Fruit fly (Drosophila melanogaster) whole organism, embryonic: ENCODE results near the gene dock.

ENCODE experiments used
- Awh ChIP-seq: fragments of 200-800 bp; sonication (Bioruptor generic); IDR thresholded peaks from 2 replicates; pipeline ENCODE4, ENCODE4 v1.3.6; 2022; ENCODE audit warnings: missing biosample characterization, missing genetic modification characterization
- CG10366 ChIP-seq: fragments of 200-800 bp; sonication (Bioruptor generic); IDR thresholded peaks from 2 replicates; pipeline ENCODE4 v1.3.6; 2022; ENCODE audit warnings: missing biosample characterization, missing genetic modification characterization
- CG10959 ChIP-seq: fragments of 200-800 bp; sonication (Bioruptor generic); IDR thresholded peaks from 2 replicates; pipeline ENCODE4 v1.3.6; 2022; ENCODE audit warnings: missing biosample characterization, missing genetic modification characterization
- CG11398 ChIP-seq: fragments of 200-800 bp; sonication (Bioruptor generic); optimal IDR thresholded peaks from 2 replicates; lab custom pipeline; 2016; ENCODE audit warnings: missing biosample characterization, missing genetic modification characterization
- CG14441 ChIP-seq: fragments of 200-800 bp; sonication (Bioruptor generic); IDR thresholded peaks from 2 replicates; pipeline ENCODE4 v1.3.6; 2022; ENCODE audit warnings: missing biosample characterization, missing genetic modification characterization
- CG17359 ChIP-seq: fragments of 200-800 bp; sonication (Bioruptor generic); optimal IDR thresholded peaks from 3 replicates; lab custom pipeline; 2018; ENCODE audit warnings: missing biosample characterization, mild to moderate bottlenecking, missing genetic modification characterization, moderate library complexity
- CG18011 ChIP-seq: fragments of 200-800 bp; sonication (Bioruptor generic); optimal IDR thresholded peaks from 2 replicates; lab custom pipeline; 2017; ENCODE audit warnings: missing biosample characterization, missing genetic modification characterization, mild to moderate bottlenecking, moderate library complexity, missing genotype
- CG18476 ChIP-seq: fragments of 200-800 bp; sonication (Bioruptor generic); optimal IDR thresholded peaks from 2 replicates; lab custom pipeline; 2016; ENCODE audit warnings: missing biosample characterization, mild to moderate bottlenecking, missing genetic modification characterization
- CG2120 ChIP-seq: fragments of 200-800 bp; sonication (Bioruptor generic); optimal IDR thresholded peaks from 3 replicates; lab custom pipeline; 2016; ENCODE audit warnings: missing biosample characterization, missing genetic modification characterization
- CG31224 ChIP-seq: fragments of 200-800 bp; sonication (Bioruptor generic); IDR thresholded peaks from 2 replicates; pipeline ENCODE4 v1.3.6; 2022; ENCODE audit warnings: missing biosample characterization, missing genetic modification characterization
- CG33213 ChIP-seq: fragments of 200-800 bp; sonication (Bioruptor generic); optimal IDR thresholded peaks from 3 replicates; lab custom pipeline; 2016; ENCODE audit warnings: missing biosample characterization, missing genetic modification characterization
- CG3847 ChIP-seq: fragments of 200-800 bp; sonication (Bioruptor generic); IDR thresholded peaks from 2 replicates; pipeline ENCODE4 v1.3.6; 2022; ENCODE audit warnings: missing biosample characterization, missing genetic modification characterization
- CG4707 ChIP-seq: fragments of 200-800 bp; sonication (Bioruptor generic); optimal IDR thresholded peaks from 2 replicates; lab custom pipeline; 2018; ENCODE audit warnings: missing biosample characterization, mild to moderate bottlenecking, missing genetic modification characterization, moderate library complexity
- CG4820 ChIP-seq: fragments of 200-800 bp; sonication (Bioruptor generic); optimal IDR thresholded peaks from 3 replicates; lab custom pipeline; 2016; ENCODE audit warnings: missing biosample characterization, missing genetic modification characterization
- CG9727 ChIP-seq: fragments of 200-800 bp; sonication (Bioruptor generic); optimal IDR thresholded peaks from 3 replicates; lab custom pipeline; 2017; ENCODE audit warnings: missing biosample characterization, mild to moderate bottlenecking, missing genetic modification characterization
- CG9876 ChIP-seq: fragments of 200-800 bp; sonication (Bioruptor generic); optimal IDR thresholded peaks from 2 replicates; lab custom pipeline; 2016; ENCODE audit warnings: missing biosample characterization, missing genetic modification characterization
- Camta ChIP-seq: fragments of 200-800 bp; sonication (Bioruptor generic); optimal IDR thresholded peaks from 2 replicates; lab custom pipeline; 2016; ENCODE audit warnings: missing biosample characterization, missing genetic modification characterization
- Dll ChIP-seq: fragments of 200-800 bp; sonication (Bioruptor generic); IDR thresholded peaks from 4 replicates; pipeline ENCODE4 v1.3.6; 2022; ENCODE audit warnings: missing biosample characterization, missing genetic modification characterization; ENCODE audit not compliant: partially characterized antibody
- Dref ChIP-seq: fragments of 200-800 bp; sonication (Bioruptor generic); IDR thresholded peaks from 2 replicates; pipeline ENCODE4 v1.3.6; 2022; ENCODE audit warnings: missing biosample characterization, missing genetic modification characterization
- Gug ChIP-seq: fragments of 200-800 bp; sonication (Bioruptor generic); IDR thresholded peaks from 4 replicates; pipeline ENCODE4 v1.3.6; 2022; ENCODE audit warnings: missing biosample characterization, missing genetic modification characterization
- HLH3B ChIP-seq: fragments of 200-800 bp; sonication (Bioruptor generic); IDR thresholded peaks from 2 replicates; pipeline ENCODE4 v1.3.6; 2022; ENCODE audit warnings: missing biosample characterization, missing genetic modification characterization
- Hmx ChIP-seq: fragments of 200-800 bp; sonication (Bioruptor generic); optimal IDR thresholded peaks from 2 replicates; lab custom pipeline; 2016; ENCODE audit warnings: missing biosample characterization, missing genetic modification characterization
- Hr51 ChIP-seq, 2 experiments: fragments of 200-800 bp; sonication (Bioruptor generic); optimal IDR thresholded peaks; 2 replicates in 1 of 2; 3 replicates in 1 of 2; lab custom pipeline; 2016 to 2018; ENCODE audit warnings: missing biosample characterization in 2 of 2, missing genetic modification characterization in 2 of 2, mild to moderate bottlenecking in 1 of 2, moderate library complexity in 1 of 2
- Poxn ChIP-seq: fragments of 200-800 bp; sonication (Bioruptor generic); IDR thresholded peaks from 2 replicates; pipeline ENCODE4 v1.3.6; 2022; ENCODE audit warnings: missing biosample characterization, missing genetic modification characterization
- Sin3A ChIP-seq: fragments of >200 bp; optimal IDR thresholded peaks from 2 replicates; lab custom pipeline; 2018
- Sox100B ChIP-seq: fragments of 200-800 bp; sonication (Bioruptor generic); optimal IDR thresholded peaks from 3 replicates; lab custom pipeline; 2018; ENCODE audit warnings: missing biosample characterization, mild to moderate bottlenecking, missing genetic modification characterization
- Sry-β ChIP-seq: fragments of 200-800 bp; sonication (Bioruptor generic); optimal IDR thresholded peaks from 2 replicates; lab custom pipeline; 2018; ENCODE audit warnings: missing biosample characterization, mild to moderate bottlenecking, missing genetic modification characterization, moderate library complexity
- TFAM ChIP-seq: fragments of 200-800 bp; sonication (Bioruptor generic); optimal IDR thresholded peaks from 2 replicates; lab custom pipeline; 2017; ENCODE audit warnings: missing biosample characterization, missing genetic modification characterization, inconsistent platforms
- ap ChIP-seq: fragments of 200-800 bp; sonication (Bioruptor generic); IDR thresholded peaks from 2 replicates; pipeline ENCODE4 v1.3.6; 2022; ENCODE audit warnings: missing biosample characterization, missing genetic modification characterization
- btn ChIP-seq: fragments of 200-800 bp; sonication (Bioruptor generic); optimal IDR thresholded peaks from 2 replicates; lab custom pipeline; 2016; ENCODE audit warnings: missing biosample characterization, missing genetic modification characterization
- cas ChIP-seq: fragments of 200-800 bp; sonication (Bioruptor generic); IDR thresholded peaks from 2 replicates; pipeline ENCODE4 v1.3.6; 2022; ENCODE audit warnings: missing biosample characterization, missing genetic modification characterization
- cato ChIP-seq: fragments of 200-800 bp; sonication (Bioruptor generic); optimal IDR thresholded peaks from 2 replicates; lab custom pipeline; 2016; ENCODE audit warnings: missing biosample characterization, missing genetic modification characterization, borderline replicate concordance
- dpn ChIP-seq, 2 experiments: fragments of 200-800 bp; sonication (Bioruptor generic); optimal IDR thresholded peaks; 3 replicates each; lab custom pipeline; 2016; ENCODE audit warnings: missing biosample characterization in 2 of 2, missing genetic modification characterization in 2 of 2
- en ChIP-seq: fragments of 200-800 bp; sonication (Bioruptor generic); optimal IDR thresholded peaks from 2 replicates; lab custom pipeline; 2016; ENCODE audit warnings: missing biosample characterization, missing genetic modification characterization
- fd102C ChIP-seq: fragments of 200-800 bp; sonication (Bioruptor generic); optimal IDR thresholded peaks from 2 replicates; lab custom pipeline; 2018; ENCODE audit warnings: missing biosample characterization, mild to moderate bottlenecking, missing genetic modification characterization, moderate library complexity
- fd3F ChIP-seq: fragments of 200-800 bp; sonication (Bioruptor generic); optimal IDR thresholded peaks from 2 replicates; lab custom pipeline; 2018; ENCODE audit warnings: missing biosample characterization, mild to moderate bottlenecking, missing genetic modification characterization, moderate library complexity
- h ChIP-seq: fragments of >200 bp; optimal IDR thresholded peaks from 2 replicates; lab custom pipeline; 2017
- ham ChIP-seq: fragments of 200-800 bp; sonication (Bioruptor generic); IDR thresholded peaks from 2 replicates; pipeline ENCODE4 v1.3.6; 2022; ENCODE audit warnings: missing biosample characterization, missing genetic modification characterization
- hbn ChIP-seq: fragments of 200-800 bp; sonication (Bioruptor generic); IDR thresholded peaks from 2 replicates; pipeline ENCODE4 v1.3.6; 2022; ENCODE audit warnings: missing biosample characterization, missing genetic modification characterization; ENCODE audit not compliant: partially characterized antibody
- ind ChIP-seq: fragments of 200-800 bp; sonication (Bioruptor generic); optimal IDR thresholded peaks from 3 replicates; lab custom pipeline; 2016; ENCODE audit warnings: missing biosample characterization, missing genetic modification characterization
- kay ChIP-seq: fragments of 200-800 bp; sonication (Bioruptor generic); optimal IDR thresholded peaks from 2 replicates; lab custom pipeline; 2016; ENCODE audit warnings: missing biosample characterization, missing genetic modification characterization
- lab ChIP-seq: fragments of 200-800 bp; sonication (Bioruptor generic); optimal IDR thresholded peaks from 3 replicates; lab custom pipeline; 2017; ENCODE audit warnings: missing biosample characterization, missing genetic modification characterization, mild to moderate bottlenecking, moderate library complexity, missing genetic modification reagents
- lmd ChIP-seq: fragments of 200-800 bp; sonication (Bioruptor generic); IDR thresholded peaks from 2 replicates; pipeline ENCODE4 v1.3.6; 2022; ENCODE audit warnings: missing biosample characterization, missing genetic modification characterization
- odd ChIP-seq: fragments of 200-800 bp; sonication (Bioruptor generic); optimal IDR thresholded peaks from 2 replicates; lab custom pipeline; 2017; ENCODE audit warnings: missing biosample characterization, mild to moderate bottlenecking, missing genetic modification characterization
- pfk ChIP-seq: fragments of 200-800 bp; sonication (Bioruptor generic); optimal IDR thresholded peaks from 2 replicates; lab custom pipeline; 2018; ENCODE audit warnings: missing biosample characterization, mild to moderate bottlenecking, missing genetic modification characterization, moderate library complexity
- repo ChIP-seq: fragments of 200-800 bp; sonication (Bioruptor generic); optimal IDR thresholded peaks from 2 replicates; lab custom pipeline; 2016; ENCODE audit warnings: missing biosample characterization, missing genetic modification characterization
- sim ChIP-seq: fragments of 200-800 bp; sonication (Bioruptor generic); IDR thresholded peaks from 2 replicates; pipeline ENCODE4 v1.3.6; 2022; ENCODE audit warnings: missing biosample characterization, missing genetic modification characterization
- tx ChIP-seq: fragments of 200-800 bp; sonication (Bioruptor generic); optimal IDR thresholded peaks from 2 replicates; lab custom pipeline; 2016; ENCODE audit warnings: missing biosample characterization, missing genetic modification characterization
- unc-4 ChIP-seq: fragments of 200-800 bp; sonication (Bioruptor generic); IDR thresholded peaks from 2 replicates; pipeline ENCODE4 v1.3.6; 2022; ENCODE audit warnings: missing biosample characterization, missing genetic modification characterization; ENCODE audit not compliant: partially characterized antibody
- wdn ChIP-seq: fragments of 200-800 bp; sonication (Bioruptor generic); IDR thresholded peaks from 2 replicates; pipeline ENCODE4 v1.3.6; 2022; ENCODE audit warnings: missing biosample characterization, missing genetic modification characterization
- zf30C ChIP-seq: fragments of 200-800 bp; sonication (Bioruptor generic); optimal IDR thresholded peaks from 3 replicates; lab custom pipeline; 2018; ENCODE audit warnings: missing biosample characterization, mild to moderate bottlenecking, missing genetic modification characterization

Gene dock

dm6 chr2L:850727-851257, 25.0 kb downstream of the dock start, which contains the start of gene drongo (continued):
- TF ChIP-seq CG9876 (GFP tag; lab: Kevin White, UChicago) (peak; percentile 8), pfk (GFP tag; lab: Kevin White, UChicago) (peak; percentile 99), Gug (GFP tag; lab: Robert Waterston, UW) (peak; percentile 18; the same call in 1 of the 4 replicates), CG18476 (GFP tag; lab: Kevin White, UChicago) (no peak), Sry-β (peak; percentile 7), lmd (GFP tag; lab: Robert Waterston, UW) (no peak; the same call in 1 of the 2 replicates), ham (GFP tag; lab: Robert Waterston, UW) (no peak), HLH3B (GFP tag; lab: Robert Waterston, UW) (no peak; the same call in 1 of the 2 replicates), CG9727 (GFP tag; lab: Kevin White, UChicago) (no peak), TFAM (GFP tag; lab: Kevin White, UChicago) (no peak), hbn (GFP tag; lab: Robert Waterston, UW) (peak; percentile 25; the same call in 1 of the 2 replicates), en (no peak), kay (GFP tag; lab: Kevin White, UChicago) (peak; percentile 14), odd (GFP tag; lab: Kevin White, UChicago) (peak; percentile 59), zf30C (GFP tag; lab: Kevin White, UChicago) (peak; percentile 38), repo (GFP tag; lab: Kevin White, UChicago) (no peak), Hmx (GFP tag; lab: Kevin White, UChicago) (no peak), h (lab: Kevin White, UChicago) (no peak), CG33213 (GFP tag; lab: Kevin White, UChicago) (peak; percentile 75), cas (GFP tag; lab: Robert Waterston, UW) (no peak), CG14441 (GFP tag; lab: Robert Waterston, UW) (peak; percentile 32; the same call in 1 of the 2 replicates), lab (peak; percentile 71), ap (no peak), Awh (GFP tag; lab: Robert Waterston, UW) (no peak), Hr51 (GFP tag; optimal IDR thresholded peaks at IDR 0.05; lab: Kevin White, UChicago) (peak in 1 of 2 experiments; percentile 14), ind (GFP tag; lab: Kevin White, UChicago) (no peak), CG18011 (GFP tag; lab: Kevin White, UChicago) (no peak), cato (GFP tag; lab: Kevin White, UChicago) (no peak), CG31224 (GFP tag; lab: Robert Waterston, UW) (no peak), CG2120 (GFP tag; lab: Kevin White, UChicago) (peak; percentile 50), Poxn (GFP tag; lab: Robert Waterston, UW) (no peak), sim (GFP tag; lab: Robert Waterston, UW) (0 out of 2 replicates have a peak, but pooled peaks have one; percentile 8), CG10366 (no peak), Dref (GFP tag; lab: Robert Waterston, UW) (peak; percentile 95), CG4820 (no peak), CG17359 (tag; lab: Kevin White, UChicago) (peak; percentile 9), btn (GFP tag; lab: Kevin White, UChicago) (no peak), CG3847 (GFP tag; lab: Robert Waterston, UW) (peak; percentile 33; the same call in 1 of the 2 replicates), CG10959 (GFP tag; lab: Robert Waterston, UW) (no peak), CG4707 (GFP tag; lab: Kevin White, UChicago) (peak; percentile 38), Camta (GFP tag; lab: Kevin White, UChicago) (no peak), fd102C (GFP tag; lab: Kevin White, UChicago) (no peak), wdn (GFP tag; lab: Robert Waterston, UW) (no peak), Sin3A (lab: Kevin White, UChicago) (peak; percentile 37), CG11398 (GFP tag; lab: Kevin White, UChicago) (peak; percentile 12), fd3F (GFP tag; lab: Kevin White, UChicago) (no peak), dpn (GFP tag; optimal IDR thresholded peaks at IDR 0.05; lab: Kevin White, UChicago) (peak in 1 of 2 experiments; percentile 44), Sox100B (GFP tag; lab: Kevin White, UChicago) (no peak), Dll (GFP tag; lab: Robert Waterston, UW) (peak; percentile 45; the same call in 1 of the 4 replicates), unc-4 (GFP tag; lab: Robert Waterston, UW) (peak; percentile 49), tx (GFP tag; lab: Kevin White, UChicago) (no peak)
